Worm (Caenorhabditis elegans) whole organism, early embryonic: Measurements from ENCODE around the gene R05G9.1.

ENCODE experiments used
- ama-1 ChIP-seq: fragments of 150-350 bp; optimal IDR thresholded peaks from 2 replicates; lab custom pipeline; 2014
- flt-1 ChIP-seq: fragments of 200-800 bp; sonication (Bioruptor generic); IDR thresholded peaks from 2 replicates; pipeline ENCODE4 v1.3.6; 2022; ENCODE audit warnings: missing genetic modification characterization, missing compliant biosample characterization
- hmg-4 ChIP-seq: fragments of 200-800 bp; sonication (Bioruptor generic); optimal IDR thresholded peaks from 2 replicates; lab custom pipeline; 2018; ENCODE audit warnings: mild to moderate bottlenecking, missing genetic modification characterization, missing compliant biosample characterization

DNA sequence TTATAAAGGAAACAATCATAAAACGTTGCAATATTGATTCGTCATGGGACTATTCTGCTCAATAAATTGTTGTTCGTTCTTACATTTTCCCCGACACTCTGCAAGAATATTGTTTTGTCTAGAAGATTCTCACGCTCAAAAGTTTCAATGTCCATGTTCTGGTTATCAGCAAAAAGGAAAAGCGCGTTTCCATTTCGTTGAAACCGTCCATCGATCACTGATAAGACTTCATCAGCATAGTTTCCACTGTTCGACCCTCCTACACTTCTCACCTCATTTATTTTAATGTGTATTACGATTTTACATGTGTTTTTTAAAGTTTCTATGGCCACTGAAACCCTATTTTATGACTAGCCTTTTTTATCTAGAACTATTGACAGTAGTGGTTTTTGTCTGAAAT lies 17.1 kb downstream of the R05G9.1 start:
- TF ChIP-seq ama-1 (lab: Kevin White, UChicago) (no peak), hmg-4 (GFP tag; lab: Kevin White, UChicago) (no peak), flt-1 (GFP tag; lab: Robert Waterston, UW) (no peak)
